Worm (Caenorhabditis elegans) whole organism, late embryonic: ENCODE data around the gene F54A3.6.

Experiments
- ama-1 ChIP-seq: fragments of 150-350 bp; optimal IDR thresholded peaks from 2 replicates; lab custom pipeline; 2014
- ceh-34 ChIP-seq: sonication (generic microtip); optimal IDR thresholded peaks from 2 replicates; lab custom pipeline; 2016; ENCODE audit warnings: mild to moderate bottlenecking, missing genetic modification characterization, missing compliant biosample characterization
- ceh-6 ChIP-seq: fragments of 200-800 bp; sonication (Bioruptor generic); optimal IDR thresholded peaks from 2 replicates; lab custom pipeline; 2018; ENCODE audit warnings: mild to moderate bottlenecking, missing genetic modification characterization, missing compliant biosample characterization
- dve-1 ChIP-seq: sonication (generic microtip); optimal IDR thresholded peaks from 2 replicates; lab custom pipeline; 2017; ENCODE audit warnings: antibody characterized with exemption, mild to moderate bottlenecking, missing genetic modification characterization, missing compliant biosample characterization
- fkh-10 ChIP-seq: fragments of 150-350 bp; optimal IDR thresholded peaks from 2 replicates; lab custom pipeline; 2014; ENCODE audit warnings: missing biosample characterization, missing genetic modification reagents, missing genetic modification characterization
- lin-11 ChIP-seq: fragments of 200-800 bp; sonication (Bioruptor generic); optimal IDR thresholded peaks from 2 replicates; lab custom pipeline; 2018; ENCODE audit warnings: mild to moderate bottlenecking, missing genetic modification characterization, missing compliant biosample characterization
- nfya-1 ChIP-seq: sonication (generic microtip); optimal IDR thresholded peaks from 2 replicates; lab custom pipeline; 2017; ENCODE audit warnings: missing genetic modification characterization, mild to moderate bottlenecking, missing compliant biosample characterization, antibody characterized with exemption, moderate library complexity
- nhr-232 ChIP-seq: sonication (generic microtip); optimal IDR thresholded peaks from 2 replicates; lab custom pipeline; 2016; ENCODE audit warnings: missing genetic modification characterization, missing compliant biosample characterization
- odd-2 ChIP-seq: sonication (generic microtip); optimal IDR thresholded peaks from 2 replicates; lab custom pipeline; 2017; ENCODE audit warnings: antibody characterized with exemption, mild to moderate bottlenecking, missing genetic modification characterization, missing compliant biosample characterization
- pat-9 ChIP-seq: fragments of 200-800 bp; sonication (Bioruptor generic); optimal IDR thresholded peaks from 2 replicates; lab custom pipeline; 2018; ENCODE audit warnings: mild to moderate bottlenecking, missing genetic modification characterization, moderate library complexity, missing compliant biosample characterization
- pqm-1 ChIP-seq: sonication (generic microtip); optimal IDR thresholded peaks from 2 replicates; lab custom pipeline; 2016; ENCODE audit warnings: missing genetic modification characterization, missing compliant biosample characterization

DNA sequence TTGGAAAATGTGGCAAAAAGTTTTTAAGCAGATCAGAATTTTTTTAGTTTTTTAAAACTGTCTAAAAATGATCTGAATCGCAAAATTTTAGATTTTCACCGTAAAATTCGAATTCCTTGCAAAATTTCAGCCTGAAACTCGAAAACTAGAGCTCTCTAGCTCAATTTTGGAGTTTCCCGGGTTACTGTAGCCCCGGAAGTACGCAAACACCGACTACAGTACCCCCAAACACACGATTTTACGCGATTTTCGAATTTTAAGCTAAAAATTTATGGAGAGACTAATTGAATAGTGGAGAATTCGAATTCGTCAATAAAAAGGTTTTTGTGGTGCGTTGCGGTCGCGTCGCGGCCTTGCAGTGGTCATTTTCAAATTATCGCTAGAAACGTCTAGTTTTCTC, 45.5 kb downstream of the F54A3.6 start:
- no peak for TF ChIP-seq dve-1 (tag; lab: Kevin White, UChicago)
- no peak for TF ChIP-seq nfya-1 (tag; lab: Kevin White, UChicago)
- TF ChIP-seq ama-1 (lab: Kevin White, UChicago) = no peak
- TF ChIP-seq ceh-6 (GFP tag; lab: Kevin White, UChicago) = no peak
- TF ChIP-seq nhr-232 (tag; lab: Kevin White, UChicago) = no peak
- TF ChIP-seq pat-9 (tag; lab: Kevin White, UChicago) = no peak
- TF ChIP-seq pqm-1 (tag; lab: Kevin White, UChicago) = no peak
- no peak for TF ChIP-seq lin-11 (tag; lab: Kevin White, UChicago)
- TF ChIP-seq fkh-10 (GFP tag; lab: Kevin White, UChicago) = no peak
- TF ChIP-seq odd-2 = no peak
- TF ChIP-seq ceh-34 (tag; lab: Kevin White, UChicago) = no peak
